Fruit fly (Drosophila melanogaster) whole organism: ENCODE data around the gene Sap-r.

Source experiments
- CG8478 ChIP-seq: fragments of >200 bp; optimal IDR thresholded peaks from 2 replicates; lab custom pipeline; 2018; ENCODE audit warnings: inconsistent platforms
- Dll ChIP-seq: fragments of >200 bp; optimal IDR thresholded peaks from 2 replicates; lab custom pipeline; 2017
- EcR ChIP-seq, 2 experiments: fragments of >200 bp; optimal IDR thresholded peaks; 2 replicates each; lab custom pipeline; 2017; ENCODE audit warnings: missing biosample characterization in 2 of 2, missing genetic modification characterization in 2 of 2, missing genetic modification reagents in 2 of 2
- pan ChIP-seq: fragments of >200 bp; optimal IDR thresholded peaks from 2 replicates; lab custom pipeline; 2017
- psq ChIP-seq: fragments of >200 bp; optimal IDR thresholded peaks from 2 replicates; lab custom pipeline; 2017
- usp ChIP-seq: fragments of >200 bp; optimal IDR thresholded peaks from 2 replicates; lab custom pipeline; 2017; ENCODE audit warnings: missing biosample characterization, missing genetic modification characterization, mixed read lengths

The Sap-r gene

dm6 chr3R:30842639-30843476 is 46.0 kb downstream of the Sap-r start:
- peak in 1 of 2 experiments; percentile 27 for TF ChIP-seq EcR (GFP tag; optimal IDR thresholded peaks at IDR 0.05; lab: Kevin White, UChicago)
- TF ChIP-seq Dll (lab: Kevin White, UChicago): peak; percentile 24
- TF ChIP-seq usp (GFP tag; lab: Kevin White, UChicago): no peak

dm6 chr3R:30842199-30842598 is 46.7 kb downstream of the Sap-r start:
- TF ChIP-seq usp (GFP tag; lab: Kevin White, UChicago) (no peak), psq (lab: Kevin White, UChicago) (no peak), CG8478 (lab: Kevin White, UChicago) (no peak), Dll (lab: Kevin White, UChicago) (no peak)

dm6 chr3R:30840741-30841140 is 48.1 kb downstream of the Sap-r start:
- no peak for TF ChIP-seq psq (lab: Kevin White, UChicago)
- TF ChIP-seq pan (lab: Kevin White, UChicago): no peak
- TF ChIP-seq usp (GFP tag; lab: Kevin White, UChicago): no peak
- TF ChIP-seq Dll (lab: Kevin White, UChicago): no peak
- no peak for TF ChIP-seq EcR (GFP tag; optimal IDR thresholded peaks at IDR 0.05; lab: Kevin White, UChicago)
- no peak for TF ChIP-seq CG8478 (lab: Kevin White, UChicago)
